Worm (Caenorhabditis elegans): ENCODE measurements around the gene C50H2.4.

C50H2.4 gene

ce11 chrV:9899278-9899677, 17.5 kb upstream of the C50H2.4 start, which contains the start of gene egl-47:
Gene egl-47 (plus strand): TSS chrV:9899578.
- TF ChIP-seq C06A6.2 (GFP tag; conservative IDR thresholded peaks at IDR 0.05), result no peak
- no peak for TF ChIP-seq nfya-1 (tag; optimal IDR thresholded peaks at IDR 0.05; ENCODE audit: borderline replicate concordance, insufficient read depth)
- no peak for TF ChIP-seq aptf-3 (GFP tag; IDR thresholded peaks at IDR 0.05)
- TF ChIP-seq tbx-9 (tag; optimal IDR thresholded peaks at IDR 0.05; ENCODE audit: borderline replicate concordance), result no peak
- TF ChIP-seq K12H6.12 (tag; optimal IDR thresholded peaks at IDR 0.05), result no peak
- TF ChIP-seq B0019.2 (GFP tag; conservative IDR thresholded peaks at IDR 0.05), result no peak
- TF ChIP-seq Y56A3A.18 (GFP tag; IDR thresholded peaks at IDR 0.05), result no peak
- TF ChIP-seq ceh-27 (GFP tag; optimal IDR thresholded peaks at IDR 0.05), result no peak
- TF ChIP-seq nhr-27 (tag; optimal IDR thresholded peaks at IDR 0.05), result no peak
- no peak for TF ChIP-seq akir-1 (GFP tag; optimal IDR thresholded peaks at IDR 0.05)
- TF ChIP-seq F57A8.1 (GFP tag; optimal IDR thresholded peaks at IDR 0.05), result no peak
- TF ChIP-seq bed-1 (GFP tag; IDR thresholded peaks at IDR 0.05), result no peak
- no peak for TF ChIP-seq tlf-1 (GFP tag; optimal IDR thresholded peaks at IDR 0.05)
- TF ChIP-seq attf-5 (GFP tag; optimal IDR thresholded peaks at IDR 0.05), result no peak
- no peak for TF ChIP-seq ets-4 (GFP tag; optimal IDR thresholded peaks at IDR 0.05)
- no peak for TF ChIP-seq ceh-40 (GFP tag; IDR thresholded peaks at IDR 0.05)
- TF ChIP-seq ztf-25 (GFP tag; IDR thresholded peaks at IDR 0.05), result no peak

- TF ChIP-seq madf-10 (tag; optimal IDR thresholded peaks at IDR 0.05), result no peak
- no peak for TF ChIP-seq tlf-1 (GFP tag; optimal IDR thresholded peaks at IDR 0.05)
- no peak for TF ChIP-seq athp-1 (tag; optimal IDR thresholded peaks at IDR 0.05)
- no peak for TF ChIP-seq ceh-58 (GFP tag; IDR thresholded peaks at IDR 0.05)
- TF ChIP-seq him-1 (tag; optimal IDR thresholded peaks at IDR 0.05), result no peak
- TF ChIP-seq B0261.1 (tag; optimal IDR thresholded peaks at IDR 0.05), result no peak
- no peak for TF ChIP-seq egrh-3 (GFP tag; IDR thresholded peaks at IDR 0.05)
Measured at ce11 chrV:9901119-9901518, 15.6 kb upstream of the C50H2.4 start.

- TF ChIP-seq Y53G8AR.9 (GFP tag; conservative IDR thresholded peaks at IDR 0.05), result no peak
- no peak for TF ChIP-seq D2030.7 (GFP tag; IDR thresholded peaks at IDR 0.05)
- TF ChIP-seq T07F8.4 (tag; optimal IDR thresholded peaks at IDR 0.05), result no peak
- TF ChIP-seq C06A6.2 (GFP tag; conservative IDR thresholded peaks at IDR 0.05), result no peak
- TF ChIP-seq ceh-58 (GFP tag; IDR thresholded peaks at IDR 0.05), result no peak
- no peak for TF ChIP-seq ets-4 (GFP tag; optimal IDR thresholded peaks at IDR 0.05)
- TF ChIP-seq snpc-1.3 (tag; optimal IDR thresholded peaks at IDR 0.05; ENCODE audit: insufficient read depth), result no peak
- no peak for TF ChIP-seq nfyb-1 (GFP tag; IDR thresholded peaks at IDR 0.05)
- no peak for TF ChIP-seq hsf-1 (GFP tag; IDR thresholded peaks at IDR 0.05)
- no peak for TF ChIP-seq hmg-1.2 (GFP tag; IDR thresholded peaks at IDR 0.05)
- no peak for TF ChIP-seq hrde-1 (tag; optimal IDR thresholded peaks at IDR 0.05; ENCODE audit: borderline replicate concordance)
- TF ChIP-seq egl-18 (GFP tag; IDR thresholded peaks at IDR 0.05), result no peak
- no peak for TF ChIP-seq snpc-1.1 (tag; optimal IDR thresholded peaks at IDR 0.05; ENCODE audit: insufficient read depth)
- no peak for TF ChIP-seq ceh-100 (GFP tag; IDR thresholded peaks at IDR 0.05)
- no peak for TF ChIP-seq B0019.2 (GFP tag; conservative IDR thresholded peaks at IDR 0.05)
- TF ChIP-seq ama-1 (optimal IDR thresholded peaks at IDR 0.05), result no peak
- TF ChIP-seq ama-1 (GFP tag; optimal IDR thresholded peaks at IDR 0.05), result no peak
- no peak for TF ChIP-seq dpl-1 (GFP tag; optimal IDR thresholded peaks at IDR 0.05)
- TF ChIP-seq hlh-12 (tag; optimal IDR thresholded peaks at IDR 0.05), result no peak
Measured at ce11 chrV:9906115-9906514, 10.7 kb upstream of the C50H2.4 start, which contains the start of gene fipr-11. Gene fipr-11 (minus strand): TSS chrV:9906215.

Measured in whole organism, young adult.